Worm (Caenorhabditis elegans): Measurements from ENCODE around the gene kin-15.

The kin-15 gene

DNA sequence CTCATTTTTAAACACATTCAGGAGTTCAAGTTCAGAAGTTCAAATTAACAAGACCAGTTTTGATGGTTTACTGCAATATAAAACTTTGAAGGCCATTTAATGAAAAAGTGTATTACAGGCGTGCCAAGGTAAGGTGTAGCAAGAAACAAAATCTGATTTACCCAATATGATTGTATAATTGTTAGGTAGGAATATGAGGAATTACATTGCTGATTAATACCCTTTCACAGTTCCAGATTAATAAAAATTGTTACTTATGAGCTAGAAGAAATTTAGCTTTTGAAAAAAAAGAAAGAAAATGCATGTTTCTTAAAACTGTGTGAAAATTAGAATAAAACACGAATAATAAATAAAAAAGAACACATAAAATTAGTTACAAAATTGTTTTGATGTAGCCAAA is at the start of gene kin-15:
TSS of gene kin-15 (minus strand) at position 101 of the 400 bp plus-strand sequence.
- TF ChIP-seq ztf-29 (GFP tag; IDR thresholded peaks at IDR 0.05) (no peak), T22C8.4 (GFP tag; IDR thresholded peaks at IDR 0.05) (no peak)

DNA sequence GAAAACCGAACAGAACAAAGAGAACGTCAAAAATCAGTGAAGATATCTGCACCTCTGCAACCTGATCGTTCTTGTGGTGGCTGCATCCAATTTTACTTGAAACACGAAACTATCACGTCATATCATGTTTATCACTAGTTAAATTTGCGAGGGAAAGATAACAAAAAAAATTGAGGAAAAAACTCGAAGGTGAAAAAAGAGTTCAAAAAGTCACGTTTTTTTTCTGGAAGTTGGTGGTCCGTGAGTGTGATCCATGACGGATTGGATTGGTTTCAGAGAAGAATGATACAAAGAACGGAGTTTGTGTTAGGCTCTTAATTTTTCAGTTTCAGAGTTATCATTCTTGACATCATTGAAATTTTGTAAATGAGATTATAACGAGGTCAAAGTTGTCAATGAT is 49.0 kb upstream of the kin-15 start:
- TF ChIP-seq med-1 (GFP tag; optimal IDR thresholded peaks at IDR 0.05; ENCODE audit: insufficient read depth): no peak
- TF ChIP-seq klf-2 (GFP tag; conservative IDR thresholded peaks at IDR 0.05): no peak
- TF ChIP-seq ref-1 (GFP tag; conservative IDR thresholded peaks at IDR 0.05): no peak
- TF ChIP-seq cog-1 (tag; optimal IDR thresholded peaks at IDR 0.05): no peak
- no peak for TF ChIP-seq ztf-23 (GFP tag; IDR thresholded peaks at IDR 0.05)
- TF ChIP-seq ztf-29 (GFP tag; IDR thresholded peaks at IDR 0.05): no peak
- TF ChIP-seq tab-1 (GFP tag; IDR thresholded peaks at IDR 0.05): no peak
- TF ChIP-seq T22C8.4 (GFP tag; IDR thresholded peaks at IDR 0.05): no peak
- no peak for TF ChIP-seq flt-1 (GFP tag; IDR thresholded peaks at IDR 0.05)

DNA sequence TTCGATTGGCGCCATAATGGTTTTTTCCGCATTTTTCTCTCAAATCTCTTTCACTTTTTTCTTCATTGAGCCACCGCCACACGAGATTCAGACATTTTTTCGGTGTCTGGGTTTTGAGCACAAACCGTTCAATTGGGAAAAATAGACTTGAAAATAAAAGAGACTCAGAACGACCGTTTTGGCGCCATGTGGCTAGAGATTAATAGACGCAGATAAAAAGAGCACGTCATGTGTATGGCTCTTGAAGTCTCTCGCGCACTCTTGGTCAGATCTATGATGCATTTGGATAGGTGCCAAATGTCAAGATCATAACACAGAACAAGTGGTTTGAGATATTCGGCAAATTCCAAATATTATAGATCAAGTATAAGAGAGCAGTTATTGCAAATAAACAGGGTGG is 47.9 kb upstream of the kin-15 start:
- TF ChIP-seq flt-1 (GFP tag; IDR thresholded peaks at IDR 0.05) (no peak), klf-2 (GFP tag; conservative IDR thresholded peaks at IDR 0.05) (no peak), med-1 (GFP tag; optimal IDR thresholded peaks at IDR 0.05; ENCODE audit: insufficient read depth) (no peak), cog-1 (tag; optimal IDR thresholded peaks at IDR 0.05) (no peak), ztf-23 (GFP tag; IDR thresholded peaks at IDR 0.05) (no peak), ref-1 (GFP tag; conservative IDR thresholded peaks at IDR 0.05) (no peak), T22C8.4 (GFP tag; IDR thresholded peaks at IDR 0.05) (no peak), ztf-29 (GFP tag; IDR thresholded peaks at IDR 0.05) (no peak), tab-1 (GFP tag; IDR thresholded peaks at IDR 0.05) (no peak)

DNA sequence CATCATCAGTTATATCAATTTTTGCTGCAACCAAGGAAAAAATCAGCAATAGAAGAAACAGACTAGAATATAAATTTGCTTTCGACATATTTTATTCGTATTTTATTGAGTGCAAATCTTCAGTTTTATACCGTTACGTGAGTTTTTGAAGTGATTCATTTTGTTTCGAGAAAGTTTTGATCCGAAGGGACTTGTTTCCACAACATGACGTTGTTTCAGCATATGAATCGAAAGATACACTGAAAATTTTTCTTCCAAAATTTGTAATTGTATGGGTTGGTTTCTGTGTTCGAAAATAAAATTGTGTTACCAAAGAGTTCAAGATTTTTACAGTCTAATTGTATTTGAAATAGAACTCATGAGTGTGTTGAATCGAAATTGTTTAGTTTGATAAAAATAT is 46.5 kb upstream of the kin-15 start, which contains the start of gene T19H5.7:
TSS of gene T19H5.7 (minus strand) at position 101 of the 400 bp plus-strand sequence.
- TF ChIP-seq cog-1 (tag; optimal IDR thresholded peaks at IDR 0.05) (no peak), ztf-29 (GFP tag; IDR thresholded peaks at IDR 0.05) (no peak), ref-1 (GFP tag; conservative IDR thresholded peaks at IDR 0.05) (no peak), flt-1 (GFP tag; IDR thresholded peaks at IDR 0.05) (no peak), ztf-23 (GFP tag; IDR thresholded peaks at IDR 0.05) (no peak), med-1 (GFP tag; optimal IDR thresholded peaks at IDR 0.05; ENCODE audit: insufficient read depth) (no peak), T22C8.4 (GFP tag; IDR thresholded peaks at IDR 0.05) (no peak), tab-1 (GFP tag; IDR thresholded peaks at IDR 0.05) (no peak), klf-2 (GFP tag; conservative IDR thresholded peaks at IDR 0.05) (no peak)

DNA sequence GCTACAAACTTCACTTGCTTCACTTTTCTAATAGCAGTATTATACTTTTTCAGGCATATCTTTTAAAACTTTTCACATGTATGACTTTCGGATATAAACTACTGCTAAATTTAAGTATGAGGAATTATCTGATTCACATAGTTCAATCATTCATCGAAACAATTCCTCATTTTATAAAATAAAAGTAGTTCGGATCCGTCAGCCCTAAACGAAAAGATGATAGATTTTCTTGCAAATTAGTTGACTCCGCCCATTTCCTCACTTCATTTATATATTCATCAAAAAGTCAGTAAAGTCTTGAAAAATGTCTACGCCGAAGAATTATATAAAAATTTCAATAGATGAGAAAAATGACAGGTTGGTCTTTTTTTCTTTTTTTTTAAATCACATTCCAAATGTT is 44.1 kb upstream of the kin-15 start, which contains the start of gene chil-27:
TSS of gene chil-27 (plus strand) at position 301 of the 400 bp plus-strand sequence.
- TF ChIP-seq ztf-23 (GFP tag; IDR thresholded peaks at IDR 0.05): no peak
- no peak for TF ChIP-seq cog-1 (tag; optimal IDR thresholded peaks at IDR 0.05)
- no peak for TF ChIP-seq ztf-29 (GFP tag; IDR thresholded peaks at IDR 0.05)
- no peak for TF ChIP-seq tab-1 (GFP tag; IDR thresholded peaks at IDR 0.05)
- no peak for TF ChIP-seq T22C8.4 (GFP tag; IDR thresholded peaks at IDR 0.05)
- TF ChIP-seq med-1 (GFP tag; optimal IDR thresholded peaks at IDR 0.05; ENCODE audit: insufficient read depth): no peak
- TF ChIP-seq flt-1 (GFP tag; IDR thresholded peaks at IDR 0.05): no peak
- TF ChIP-seq ref-1 (GFP tag; conservative IDR thresholded peaks at IDR 0.05): no peak
- no peak for TF ChIP-seq klf-2 (GFP tag; conservative IDR thresholded peaks at IDR 0.05)

DNA sequence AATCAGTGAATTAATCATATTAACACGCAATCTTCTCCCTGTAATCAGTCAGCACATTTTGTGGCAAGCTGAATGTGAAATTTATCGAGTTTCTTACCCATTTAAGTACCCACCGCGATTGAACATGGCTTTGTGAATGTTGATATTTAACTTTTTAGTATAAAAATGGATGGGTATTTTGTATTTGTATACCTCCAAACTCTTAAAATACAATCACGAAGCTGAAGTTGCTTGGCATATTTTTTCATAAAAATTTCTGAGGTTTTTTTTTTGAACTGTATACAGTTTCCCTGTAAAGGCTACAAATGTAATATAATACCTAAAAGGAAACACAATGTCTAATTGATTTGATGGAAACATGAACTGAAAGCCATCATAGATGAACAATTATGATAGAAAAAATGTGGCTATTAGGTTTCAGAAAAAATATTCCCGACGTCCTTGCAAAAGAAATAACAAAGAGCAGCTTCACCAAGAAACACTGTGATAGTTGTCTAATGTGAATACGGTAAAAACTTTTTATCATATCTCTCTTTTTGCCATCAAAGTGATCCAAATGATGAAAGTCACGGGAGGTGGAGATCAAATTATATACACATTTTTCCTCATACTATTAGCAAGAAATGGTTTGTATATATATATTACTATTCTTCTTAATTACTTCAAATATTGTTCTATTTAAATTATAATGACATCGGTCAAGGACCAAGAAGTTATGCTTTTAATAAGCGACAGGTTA is 41.0 kb upstream of the kin-15 start, which contains the start of the genes chil-25 and chil-26:
TSS of gene chil-25 (minus strand) at position 101 of the 739 bp plus-strand sequence.
TSS of gene chil-26 (plus strand) at position 689 of the 739 bp plus-strand sequence.
- TF ChIP-seq tab-1 (GFP tag; IDR thresholded peaks at IDR 0.05): no peak
- TF ChIP-seq flt-1 (GFP tag; IDR thresholded peaks at IDR 0.05): no peak
- no peak for TF ChIP-seq med-1 (GFP tag; optimal IDR thresholded peaks at IDR 0.05; ENCODE audit: insufficient read depth)
- TF ChIP-seq klf-2 (GFP tag; conservative IDR thresholded peaks at IDR 0.05): no peak
- TF ChIP-seq ref-1 (GFP tag; conservative IDR thresholded peaks at IDR 0.05): no peak
- no peak for TF ChIP-seq cog-1 (tag; optimal IDR thresholded peaks at IDR 0.05)
- TF ChIP-seq T22C8.4 (GFP tag; IDR thresholded peaks at IDR 0.05): no peak
- TF ChIP-seq ztf-29 (GFP tag; IDR thresholded peaks at IDR 0.05): no peak
- TF ChIP-seq ztf-23 (GFP tag; IDR thresholded peaks at IDR 0.05): no peak

DNA sequence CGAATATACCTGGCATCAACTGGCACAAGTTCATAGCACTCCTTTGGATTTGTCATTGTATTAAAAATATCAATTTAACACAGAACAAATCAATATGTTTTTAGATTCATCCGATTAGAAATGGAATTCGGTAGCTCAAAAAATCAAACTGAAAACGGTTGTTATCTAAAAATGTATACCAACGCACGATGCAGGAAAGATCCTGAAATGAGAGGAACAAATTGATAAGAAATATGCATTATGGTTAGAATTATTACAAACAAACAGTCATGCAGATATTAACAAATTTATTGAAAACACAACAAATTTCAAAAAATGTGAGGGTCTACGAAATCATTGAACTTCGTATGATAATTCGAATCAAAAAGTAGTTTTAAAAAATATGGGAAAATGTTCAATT is 36.5 kb upstream of the kin-15 start, which contains the start of gene T19H5.6:
TSS of gene T19H5.6 (minus strand) at position 195 of the 400 bp plus-strand sequence.
- TF ChIP-seq cog-1 (tag; optimal IDR thresholded peaks at IDR 0.05) (no peak), flt-1 (GFP tag; IDR thresholded peaks at IDR 0.05) (no peak), klf-2 (GFP tag; conservative IDR thresholded peaks at IDR 0.05) (no peak), med-1 (GFP tag; optimal IDR thresholded peaks at IDR 0.05; ENCODE audit: insufficient read depth) (no peak), tab-1 (GFP tag; IDR thresholded peaks at IDR 0.05) (no peak), T22C8.4 (GFP tag; IDR thresholded peaks at IDR 0.05) (no peak), ref-1 (GFP tag; conservative IDR thresholded peaks at IDR 0.05) (no peak), ztf-23 (GFP tag; IDR thresholded peaks at IDR 0.05) (no peak)

- TF ChIP-seq cog-1 (tag; optimal IDR thresholded peaks at IDR 0.05) (no peak), tab-1 (GFP tag; IDR thresholded peaks at IDR 0.05) (no peak), T22C8.4 (GFP tag; IDR thresholded peaks at IDR 0.05) (no peak), med-1 (GFP tag; optimal IDR thresholded peaks at IDR 0.05; ENCODE audit: insufficient read depth) (no peak), klf-2 (GFP tag; conservative IDR thresholded peaks at IDR 0.05) (no peak), ref-1 (GFP tag; conservative IDR thresholded peaks at IDR 0.05) (no peak), ztf-29 (GFP tag; IDR thresholded peaks at IDR 0.05) (no peak)
Measured at ce11 chrII:9468414-9468813, 34.9 kb upstream of the kin-15 start, which contains the start of gene chil-23. Gene chil-23, minus strand, starts transcription at chrII:9468611.

ce11 chrII:9466095-9466494 is 32.6 kb upstream of the kin-15 start, which contains the start of gene chil-22:
Gene chil-22, minus strand, starts transcription at chrII:9466195.
- TF ChIP-seq med-1 (GFP tag; optimal IDR thresholded peaks at IDR 0.05; ENCODE audit: insufficient read depth): no peak
- no peak for TF ChIP-seq ztf-29 (GFP tag; IDR thresholded peaks at IDR 0.05)
- no peak for TF ChIP-seq ref-1 (GFP tag; conservative IDR thresholded peaks at IDR 0.05)
- TF ChIP-seq cog-1 (tag; optimal IDR thresholded peaks at IDR 0.05): no peak
